Worm (Caenorhabditis elegans) whole organism, mixed stage, embryonic: ENCODE measurements around the gene aagr-2.
A peak's percentile ranks its signal among the peaks of the same experiment; 100 is the strongest.

ENCODE experiments used
- bed-3 ChIP-seq: fragments of 200-800 bp; sonication (Bioruptor generic); optimal IDR thresholded peaks from 3 replicates; lab custom pipeline; 2018; ENCODE audit warnings: mild to moderate bottlenecking, missing genetic modification characterization, moderate library complexity, missing compliant biosample characterization
- ceh-39 ChIP-seq: fragments of 150-350 bp; optimal IDR thresholded peaks from 2 replicates; lab custom pipeline; 2014; ENCODE audit warnings: missing biosample characterization, missing genetic modification characterization
- elt-3 ChIP-seq: fragments of 150-350 bp; optimal IDR thresholded peaks from 2 replicates; lab custom pipeline; 2014; ENCODE audit warnings: missing biosample characterization, missing genetic modification characterization
- lin-13 ChIP-seq: fragments of 150-350 bp; optimal IDR thresholded peaks from 2 replicates; lab custom pipeline; 2014; ENCODE audit warnings: missing biosample characterization, missing genetic modification characterization
- nhr-237 ChIP-seq: fragments of 150-350 bp; optimal IDR thresholded peaks from 2 replicates; lab custom pipeline; 2014; ENCODE audit warnings: missing biosample characterization, missing genetic modification characterization
- nhr-76 ChIP-seq: sonication (generic microtip); optimal IDR thresholded peaks from 2 replicates; lab custom pipeline; 2017; ENCODE audit warnings: missing biosample characterization, missing genetic modification characterization
- pha-4 ChIP-seq: fragments of 150-350 bp; optimal IDR thresholded peaks from 2 replicates; lab custom pipeline; 2018; ENCODE audit warnings: missing biosample characterization, missing genetic modification reagents, missing genetic modification characterization
- sem-2 ChIP-seq: fragments of 200-800 bp; sonication (Bioruptor generic); optimal IDR thresholded peaks from 2 replicates; lab custom pipeline; 2018; ENCODE audit warnings: mild to moderate bottlenecking, missing genetic modification characterization, missing compliant biosample characterization
- snpc-4 ChIP-seq: fragments of 150-350 bp; optimal IDR thresholded peaks from 2 replicates; lab custom pipeline; 2014; ENCODE audit warnings: missing biosample characterization, missing genetic modification characterization
- unc-120 ChIP-seq: sonication (generic microtip); optimal IDR thresholded peaks from 2 replicates; lab custom pipeline; 2017; ENCODE audit warnings: missing genetic modification characterization, missing compliant biosample characterization; ENCODE audit not compliant: poor library complexity, severe bottlenecking
- unc-62 ChIP-seq: fragments of 150-350 bp; optimal IDR thresholded peaks from 2 replicates; lab custom pipeline; 2014; ENCODE audit warnings: missing biosample characterization, missing genetic modification reagents, missing genetic modification characterization
- ztf-11 ChIP-seq: fragments of 150-350 bp; optimal IDR thresholded peaks from 2 replicates; lab custom pipeline; 2014; ENCODE audit warnings: missing biosample characterization, missing genetic modification characterization

ce11 chrII:4955353-4955752, 30.3 kb upstream of the aagr-2 start, which contains the start of gene pbs-3:
- no peak for TF ChIP-seq ztf-11 (tag; lab: Kevin White, UChicago)
- no peak for TF ChIP-seq sem-2 (GFP tag; lab: Kevin White, UChicago)
- TF ChIP-seq unc-120 (tag; lab: Kevin White, UChicago) = no peak
- TF ChIP-seq ceh-39 = no peak
- TF ChIP-seq unc-62 (GFP tag; lab: Kevin White, UChicago) = no peak
- no peak for TF ChIP-seq snpc-4 (tag; lab: Kevin White, UChicago)
- TF ChIP-seq elt-3 (tag; lab: Kevin White, UChicago) = no peak
- TF ChIP-seq bed-3 (GFP tag; lab: Kevin White, UChicago) = no peak
- TF ChIP-seq nhr-237 (tag; lab: Kevin White, UChicago) = peak; percentile 72
- peak; percentile 19 for TF ChIP-seq pha-4 (tag; lab: Kevin White, UChicago)
- TF ChIP-seq nhr-76 (tag; lab: Kevin White, UChicago) = no peak
- TF ChIP-seq lin-13 = peak; percentile 24
